Worm (Caenorhabditis elegans) whole organism, L3 larva: ENCODE measurements around the gene R11G1.1.

Source experiments
- aly-2 ChIP-seq: fragments of 150-350 bp; optimal IDR thresholded peaks from 2 replicates; lab custom pipeline; 2014; ENCODE audit warnings: missing biosample characterization, missing genetic modification characterization
- ceh-28 ChIP-seq: fragments of 150-350 bp; optimal IDR thresholded peaks from 2 replicates; lab custom pipeline; 2014; ENCODE audit warnings: missing biosample characterization, missing genetic modification reagents, missing genetic modification characterization
- ceh-82 ChIP-seq: fragments of 150-350 bp; optimal IDR thresholded peaks from 2 replicates; lab custom pipeline; 2014; ENCODE audit warnings: missing biosample characterization, missing genetic modification characterization
- daf-12 ChIP-seq: fragments of 150-350 bp; optimal IDR thresholded peaks from 2 replicates; lab custom pipeline; 2014; ENCODE audit warnings: missing biosample characterization, missing genetic modification reagents, missing genetic modification characterization
- egl-27 ChIP-seq: sonication (generic microtip); optimal IDR thresholded peaks from 4 replicates; lab custom pipeline; 2017; ENCODE audit warnings: missing biosample characterization, missing genetic modification reagents, missing genetic modification characterization
- elt-1 ChIP-seq: fragments of 150-350 bp; optimal IDR thresholded peaks from 2 replicates; lab custom pipeline; 2014; ENCODE audit warnings: missing biosample characterization, missing genetic modification characterization
- elt-2 ChIP-seq: sonication (generic microtip); optimal IDR thresholded peaks from 2 replicates; lab custom pipeline; 2016; ENCODE audit warnings: missing genetic modification reagents, mild to moderate bottlenecking, missing genetic modification characterization, missing compliant biosample characterization
- elt-3 ChIP-seq, 3 experiments: fragments of 150-350 bp in 1 of 3; sonication (generic microtip) in 2 of 3; optimal IDR thresholded peaks; 2 replicates in 2 of 3; 4 replicates in 1 of 3; lab custom pipeline; 2014 to 2017; ENCODE audit warnings: missing biosample characterization in 3 of 3, missing genetic modification characterization in 3 of 3
- eor-1 ChIP-seq, 2 experiments: fragments of 150-350 bp; optimal IDR thresholded peaks; 2 replicates each; lab custom pipeline; 2014 to 2018; ENCODE audit warnings: missing biosample characterization in 2 of 2, missing genetic modification characterization in 2 of 2
- fkh-10 ChIP-seq: sonication (generic microtip); optimal IDR thresholded peaks from 2 replicates; lab custom pipeline; 2017; ENCODE audit warnings: missing biosample characterization, missing genetic modification reagents, missing genetic modification characterization
- fkh-2 ChIP-seq: fragments of 150-350 bp; optimal IDR thresholded peaks from 2 replicates; lab custom pipeline; 2014; ENCODE audit warnings: missing biosample characterization, missing genetic modification reagents, missing genetic modification characterization
- fos-1 ChIP-seq: fragments of 150-350 bp; optimal IDR thresholded peaks from 2 replicates; lab custom pipeline; 2014; ENCODE audit warnings: missing biosample characterization, missing genetic modification characterization
- hmg-11 ChIP-seq: sonication (generic microtip); optimal IDR thresholded peaks from 2 replicates; lab custom pipeline; 2016; ENCODE audit warnings: missing genetic modification characterization, missing compliant biosample characterization
- jun-1 ChIP-seq: fragments of 150-350 bp; optimal IDR thresholded peaks from 2 replicates; lab custom pipeline; 2014; ENCODE audit warnings: missing biosample characterization, missing genetic modification reagents, missing genetic modification characterization
- lin-15B ChIP-seq: fragments of 150-350 bp; optimal IDR thresholded peaks from 2 replicates; lab custom pipeline; 2014; ENCODE audit warnings: missing biosample characterization, missing genetic modification characterization
- lsy-12 ChIP-seq: sonication (generic microtip); optimal IDR thresholded peaks from 2 replicates; lab custom pipeline; 2016; ENCODE audit warnings: mild to moderate bottlenecking, missing genetic modification characterization, missing compliant biosample characterization
- nfya-1 ChIP-seq: sonication (generic microtip); optimal IDR thresholded peaks from 2 replicates; lab custom pipeline; 2017; ENCODE audit warnings: missing genetic modification characterization, mild to moderate bottlenecking, missing compliant biosample characterization, antibody characterized with exemption, moderate library complexity; ENCODE audit not compliant: insufficient read depth
- nhr-12 ChIP-seq: fragments of 150-350 bp; optimal IDR thresholded peaks from 2 replicates; lab custom pipeline; 2014; ENCODE audit warnings: missing biosample characterization, missing genetic modification characterization
- nhr-23 ChIP-seq: fragments of 150-350 bp; optimal IDR thresholded peaks from 2 replicates; lab custom pipeline; 2014; ENCODE audit warnings: missing biosample characterization, missing genetic modification reagents, missing genetic modification characterization
- nhr-25 ChIP-seq: sonication (generic microtip); optimal IDR thresholded peaks from 2 replicates; lab custom pipeline; 2017; ENCODE audit warnings: missing biosample characterization, missing genetic modification characterization
- nhr-67 ChIP-seq: fragments of 150-350 bp; optimal IDR thresholded peaks from 2 replicates; lab custom pipeline; 2014; ENCODE audit warnings: missing biosample characterization, missing genetic modification characterization
- nhr-77 ChIP-seq: fragments of 150-350 bp; optimal IDR thresholded peaks from 2 replicates; lab custom pipeline; 2014; ENCODE audit warnings: missing biosample characterization, missing genetic modification characterization
- pqm-1 ChIP-seq: fragments of 150-350 bp; optimal IDR thresholded peaks from 2 replicates; lab custom pipeline; 2017; ENCODE audit warnings: missing biosample characterization, missing genetic modification characterization, inconsistent platforms
- sea-2 ChIP-seq: fragments of 150-350 bp; sonication (generic microtip); optimal IDR thresholded peaks from 4 replicates; lab custom pipeline; 2014; ENCODE audit warnings: missing biosample characterization, missing genetic modification reagents, missing genetic modification characterization
- skn-1 ChIP-seq: fragments of 150-350 bp; optimal IDR thresholded peaks from 2 replicates; lab custom pipeline; 2014; ENCODE audit warnings: missing biosample characterization, missing genetic modification characterization
- snpc-4 ChIP-seq: fragments of 150-350 bp; optimal IDR thresholded peaks from 2 replicates; lab custom pipeline; 2014; ENCODE audit warnings: missing biosample characterization, missing genetic modification characterization
- unc-39 ChIP-seq: sonication (generic microtip); optimal IDR thresholded peaks from 4 replicates; lab custom pipeline; 2017; ENCODE audit warnings: missing biosample characterization, missing genetic modification characterization
- unc-62 ChIP-seq: fragments of 150-350 bp; sonication (generic microtip); optimal IDR thresholded peaks from 4 replicates; lab custom pipeline; 2014; ENCODE audit warnings: missing biosample characterization, missing genetic modification reagents, missing genetic modification characterization
- zag-1 ChIP-seq: fragments of 150-350 bp; optimal IDR thresholded peaks from 2 replicates; lab custom pipeline; 2014; ENCODE audit warnings: missing biosample characterization, missing genetic modification characterization
- ztf-11 ChIP-seq: fragments of 150-350 bp; optimal IDR thresholded peaks from 2 replicates; lab custom pipeline; 2014; ENCODE audit warnings: missing biosample characterization, missing genetic modification characterization
- ztf-4 ChIP-seq: fragments of 150-350 bp; optimal IDR thresholded peaks from 2 replicates; lab custom pipeline; 2014; ENCODE audit warnings: missing biosample characterization, missing genetic modification characterization

Gene R11G1.1

DNA sequence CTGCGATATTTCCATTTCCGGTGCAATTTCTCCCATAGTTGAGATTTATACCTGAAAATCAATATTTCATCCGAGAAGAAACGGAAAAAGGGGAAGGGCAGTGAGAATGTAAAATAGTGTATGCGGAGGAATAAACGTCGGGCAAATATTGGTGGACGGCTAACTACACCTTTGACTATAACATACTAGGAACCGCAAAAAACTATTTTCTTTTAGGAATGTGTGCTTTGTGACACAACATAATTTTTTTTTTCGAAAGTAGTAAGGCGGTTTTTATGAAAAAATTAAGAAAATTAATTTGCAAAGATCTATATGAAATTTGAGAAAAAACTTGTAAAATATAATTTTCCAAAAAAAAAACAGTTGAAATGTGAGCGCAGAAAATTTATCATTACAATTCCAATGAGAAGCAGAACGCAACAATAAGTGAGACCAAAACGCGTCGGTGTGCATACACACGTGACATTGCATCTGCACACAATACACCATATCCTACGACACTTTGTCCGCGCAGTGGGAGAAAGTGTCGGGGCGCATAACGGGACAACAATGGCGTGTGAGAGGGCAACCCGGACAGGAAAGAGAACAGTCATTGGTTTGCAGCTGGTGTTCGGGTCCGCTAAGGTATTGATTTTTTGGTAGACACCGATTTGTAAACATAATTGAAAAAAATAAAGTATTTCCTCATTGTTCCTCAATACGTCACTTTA, 9.0 kb upstream of the R11G1.1 start, which contains the start of the genes sax-1 and R11G1.2 (continued):
- TF ChIP-seq snpc-4 (tag; lab: Kevin White, UChicago) (peak; percentile 0), elt-1 (tag; lab: Kevin White, UChicago) (no peak), daf-12 (no peak), unc-39 (tag; lab: Kevin White, UChicago) (no peak), hmg-11 (tag; lab: Kevin White, UChicago) (peak; percentile 83), zag-1 (no peak), fos-1 (tag; lab: Kevin White, UChicago) (no peak), aly-2 (tag; lab: Kevin White, UChicago) (no peak), nfya-1 (tag; lab: Kevin White, UChicago) (peak; percentile 68), elt-3 (tag; optimal IDR thresholded peaks at IDR 0.05; lab: Kevin White, UChicago) (no peak), fkh-2 (tag; lab: Kevin White, UChicago) (no peak), jun-1 (tag; lab: Kevin White, UChicago) (peak; percentile 41), lsy-12 (tag; lab: Kevin White, UChicago) (no peak), nhr-25 (tag; lab: Kevin White, UChicago) (peak; percentile 44), egl-27 (tag; lab: Kevin White, UChicago) (no peak), nhr-67 (tag; lab: Kevin White, UChicago) (no peak), nhr-77 (tag; lab: Kevin White, UChicago) (no peak), eor-1 (tag; optimal IDR thresholded peaks at IDR 0.05; lab: Kevin White, UChicago) (no peak), ztf-4 (tag; lab: Kevin White, UChicago) (no peak), elt-2 (tag; lab: Kevin White, UChicago) (peak; percentile 41)

DNA sequence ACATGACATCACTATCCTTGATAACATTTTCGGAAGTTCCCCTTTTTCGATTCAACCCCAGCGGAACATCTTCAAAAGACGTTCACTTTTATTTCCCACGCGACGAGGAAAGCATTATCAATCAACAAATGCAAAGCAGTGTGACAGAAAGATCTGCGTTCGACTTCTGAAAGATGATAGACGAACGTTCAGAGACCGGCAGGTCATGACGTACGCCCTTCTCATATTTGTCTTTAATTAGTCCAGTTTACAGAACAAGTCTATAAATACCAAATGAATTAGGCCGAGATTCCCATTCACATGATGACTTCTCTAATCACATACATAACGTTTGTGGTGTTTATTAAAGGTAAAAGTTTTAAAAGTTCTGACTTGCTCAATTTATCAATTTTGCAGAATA, 4.7 kb upstream of the R11G1.1 start, which contains the start of gene R11G1.11:
Gene R11G1.11, plus strand, starts transcription at position 301 of the 400 bp plus-strand sequence.
- TF ChIP-seq nhr-12 (tag; lab: Kevin White, UChicago) (no peak), nhr-23 (tag; lab: Kevin White, UChicago) (peak; percentile 52)

DNA sequence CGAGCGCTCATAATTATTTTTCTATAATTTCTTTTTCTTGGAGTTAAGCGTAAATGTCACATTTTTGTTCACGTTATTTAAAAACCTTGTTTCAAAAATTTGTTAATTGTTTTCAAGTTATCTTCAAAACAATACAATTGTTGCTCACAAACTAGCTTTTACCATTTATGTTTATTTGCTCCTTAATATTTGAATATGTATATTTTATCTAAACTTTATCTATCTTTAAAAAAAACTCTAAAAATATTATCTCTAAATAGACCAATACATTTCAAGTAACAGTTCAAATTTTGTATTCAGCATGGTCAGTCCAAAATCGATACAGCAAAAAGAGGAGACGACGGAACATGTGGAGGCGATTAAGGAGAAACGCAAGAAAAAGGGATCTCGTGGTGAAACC, 3.3 kb upstream of the R11G1.1 start, which contains the start of gene R11G1.7:
Gene R11G1.7, plus strand, starts transcription at position 301 of the 400 bp plus-strand sequence.
- TF ChIP-seq unc-62 (no peak), nhr-67 (tag; lab: Kevin White, UChicago) (no peak), ceh-28 (tag; lab: Kevin White, UChicago) (no peak), ztf-11 (no peak)

- TF ChIP-seq daf-12 = no peak
- TF ChIP-seq ceh-82 (tag; lab: Kevin White, UChicago) = no peak
- TF ChIP-seq pqm-1 (tag; lab: Kevin White, UChicago) = no peak
- no peak for TF ChIP-seq lin-15B (tag; lab: Kevin White, UChicago)
- TF ChIP-seq fkh-10 (GFP tag; lab: Kevin White, UChicago) = no peak
- TF ChIP-seq unc-39 (tag; lab: Kevin White, UChicago) = no peak
Observed at ce11 chrX:3668842-3669241, 9.6 kb downstream of the R11G1.1 start, which contains the start of gene snet-1. TSS of gene snet-1 (minus strand) at chrX:3668942.

DNA sequence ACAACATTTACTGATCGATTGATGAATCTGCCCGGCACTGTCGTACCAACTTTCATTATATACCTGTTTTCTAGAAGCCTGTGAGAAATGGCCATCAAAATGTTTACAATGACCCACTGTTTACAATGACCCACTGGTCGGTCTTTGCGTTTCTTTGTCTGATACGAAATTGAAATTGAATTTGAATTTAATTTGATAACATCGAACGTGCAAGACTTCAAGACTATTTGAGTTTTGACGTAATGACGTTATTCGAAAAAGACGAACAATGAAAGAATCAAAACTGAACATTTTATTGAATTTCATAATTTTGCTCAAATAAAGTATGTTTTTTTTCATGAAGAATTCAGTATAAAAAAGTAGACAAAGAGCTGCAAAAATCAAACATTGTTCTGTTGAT, 12.7 kb downstream of the R11G1.1 start, which contains the start of gene C02F12.5:
Gene C02F12.5, minus strand, starts transcription at position 101 of the 400 bp plus-strand sequence.
- TF ChIP-seq sea-2 (GFP tag; lab: Kevin White, UChicago) = no peak
- TF ChIP-seq egl-27 (tag; lab: Kevin White, UChicago) = no peak
- TF ChIP-seq zag-1 = no peak
- no peak for TF ChIP-seq aly-2 (tag; lab: Kevin White, UChicago)
- TF ChIP-seq ztf-4 (tag; lab: Kevin White, UChicago) = no peak
- TF ChIP-seq elt-2 (tag; lab: Kevin White, UChicago) = peak; percentile 33
- TF ChIP-seq skn-1 (tag; lab: Kevin White, UChicago) = no peak
